Fruit fly (Drosophila melanogaster): ENCODE measurements around the gene TfIIEbeta.

DNA sequence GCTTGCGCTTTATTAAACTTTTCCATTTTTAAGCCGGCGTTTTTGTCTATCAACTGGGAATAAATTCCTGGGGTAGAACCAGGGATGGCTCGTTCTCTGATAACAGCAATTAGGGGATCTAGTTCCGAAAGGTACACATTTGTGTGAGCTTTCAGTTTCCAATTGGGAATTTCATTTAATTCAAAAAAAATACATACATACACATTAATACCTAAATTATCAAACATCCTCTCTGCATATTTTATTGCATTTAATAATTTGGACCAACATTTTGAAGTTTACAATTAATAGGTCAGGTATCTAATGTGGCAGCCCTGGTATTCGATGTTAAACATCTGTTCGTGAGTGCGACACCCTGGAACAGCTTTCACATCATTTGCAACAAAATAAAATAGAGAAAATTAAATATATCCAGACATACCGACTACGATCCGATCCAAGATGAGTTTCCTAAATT is 27.7 kb upstream of the TfIIEbeta start, which contains the start of the genes CG15011 and CG1309:
- TF ChIP-seq CG14655 (GFP tag; optimal IDR thresholded peaks at IDR 0.05): no peak
- TF ChIP-seq fd96Ca (GFP tag; IDR thresholded peaks at IDR 0.05): no peak
- TF ChIP-seq CG8159 (tag; optimal IDR thresholded peaks at IDR 0.05): peak; percentile 80
- TF ChIP-seq EcR (GFP tag; optimal IDR thresholded peaks at IDR 0.05): peak; percentile 34
- TF ChIP-seq CG4496 (GFP tag; IDR thresholded peaks at IDR 0.05): peak; percentile 82
- peak; percentile 66 for TF ChIP-seq CG32121 (GFP tag; IDR thresholded peaks at IDR 0.05)
- TF ChIP-seq CG34367 (tag; optimal IDR thresholded peaks at IDR 0.05): peak; percentile 61
- no peak for TF ChIP-seq CG12605 (GFP tag; IDR thresholded peaks at IDR 0.05)
- TF ChIP-seq rn (GFP tag; IDR thresholded peaks at IDR 0.05): no peak
- peak; percentile 47; the same call in 1 of the 2 replicates for TF ChIP-seq Ets98B (GFP tag; IDR thresholded peaks at IDR 0.05)
- no peak for TF ChIP-seq Pif1A (GFP tag; optimal IDR thresholded peaks at IDR 0.05)
- no peak for TF ChIP-seq D1 (tag; optimal IDR thresholded peaks at IDR 0.05)
- TF ChIP-seq CG9948 (tag; optimal IDR thresholded peaks at IDR 0.05): peak; percentile 69
- peak; percentile 70 for TF ChIP-seq CG17806 (tag; optimal IDR thresholded peaks at IDR 0.05)
